Worm (Caenorhabditis elegans) whole organism, L4 larva: ENCODE results near the gene F32D8.13.
A peak's percentile ranks its signal among the peaks of the same experiment; 100 is the strongest.

Experiments used
- daf-8 ChIP-seq: fragments of 200-800 bp; sonication (Bioruptor generic); IDR thresholded peaks from 2 replicates; pipeline ENCODE4 v1.3.6; 2022; ENCODE audit warnings: missing genetic modification characterization, missing compliant biosample characterization
- mdl-1 ChIP-seq, 2 experiments: fragments of 150-350 bp in 1 of 2; sonication (generic microtip) in 1 of 2; optimal IDR thresholded peaks; 2 replicates each; lab custom pipeline; 2014 to 2017; ENCODE audit warnings: missing biosample characterization in 2 of 2, missing genetic modification characterization in 2 of 2
- nhr-10 ChIP-seq: fragments of 150-350 bp; optimal IDR thresholded peaks from 2 replicates; lab custom pipeline; 2014; ENCODE audit warnings: missing biosample characterization, missing genetic modification characterization
- nhr-11 ChIP-seq: fragments of 150-350 bp; optimal IDR thresholded peaks from 2 replicates; lab custom pipeline; 2014; ENCODE audit warnings: missing biosample characterization, missing genetic modification characterization
- skn-1 ChIP-seq: fragments of 150-350 bp; optimal IDR thresholded peaks from 2 replicates; lab custom pipeline; 2014; ENCODE audit warnings: missing biosample characterization, missing genetic modification characterization
- zag-1 ChIP-seq: fragments of 150-350 bp; optimal IDR thresholded peaks from 2 replicates; lab custom pipeline; 2014; ENCODE audit warnings: missing biosample characterization, missing genetic modification characterization
- ztf-7 ChIP-seq: fragments of 150-350 bp; optimal IDR thresholded peaks from 2 replicates; lab custom pipeline; 2014; ENCODE audit warnings: missing biosample characterization, missing genetic modification characterization

ce11 chrV:10858340-10858739 lies 38.0 kb downstream of the F32D8.13 start:
- no peak for TF ChIP-seq daf-8
- no peak for TF ChIP-seq ztf-7 (tag; lab: Kevin White, UChicago)
- TF ChIP-seq zag-1 (tag; lab: Kevin White, UChicago) = peak; percentile 66
- TF ChIP-seq nhr-11 (tag; lab: Kevin White, UChicago) = peak; percentile 74
- peak; percentile 53 to 82 for TF ChIP-seq mdl-1 (tag; optimal IDR thresholded peaks at IDR 0.05; lab: Kevin White, UChicago)
- TF ChIP-seq skn-1 = no peak
- no peak for TF ChIP-seq nhr-10 (tag; lab: Kevin White, UChicago)
